In the genomic region with DNA sequence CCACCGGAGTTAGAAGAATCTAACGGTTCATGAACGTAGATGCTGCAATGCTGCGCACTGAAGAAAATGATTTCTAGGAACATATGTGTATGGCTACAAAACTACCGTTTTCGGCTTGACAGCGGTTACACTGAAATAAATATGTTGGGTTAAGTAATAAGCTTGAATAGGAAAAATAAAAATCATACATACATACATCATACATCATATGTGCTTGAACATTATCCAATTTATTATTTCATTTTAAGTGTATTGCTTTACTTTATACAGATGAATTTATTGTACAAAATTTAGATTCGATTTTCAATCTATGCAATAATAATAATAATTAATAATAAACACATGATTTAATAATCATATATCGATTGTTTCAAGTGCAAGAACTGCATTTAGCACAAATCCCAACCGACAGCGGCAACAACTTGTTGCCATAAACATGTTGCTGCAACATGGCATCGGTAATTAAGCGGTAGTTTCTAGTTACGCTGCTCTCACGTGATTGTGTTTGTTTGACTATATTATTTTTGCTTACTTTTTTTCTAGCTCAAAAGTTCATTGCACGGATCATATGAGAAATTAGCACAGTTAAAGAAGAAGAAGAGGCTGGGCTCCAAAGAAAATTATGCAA, we compare ENCODE assay signal across 4 fruit fly cellular contexts.
TF ChIP-seq lines count a peak whose summit lies in the region.

No protein-coding gene starts in this region.

- no peak for TF ChIP-seq CTCF in whole organism, embryonic (GFP tag; optimal IDR thresholded peaks at IDR 0.05; lab: Kevin White, UChicago)

TF ChIP-seq in whole organism, embryonic, 481 proteins besides CTCF, POLR2A, EP300 and RAD21 (continues in another document):
- no peak for TF ChIP-seq CG15696 (tag; optimal IDR thresholded peaks at IDR 0.05; lab: Kevin White, UChicago)
- TF ChIP-seq zf30C (GFP tag; optimal IDR thresholded peaks at IDR 0.05; lab: Kevin White, UChicago), result no peak
- peak; percentile 39 for TF ChIP-seq D19A (tag; optimal IDR thresholded peaks at IDR 0.05; lab: Kevin White, UChicago)
- no peak for TF ChIP-seq CG10565 (GFP tag; optimal IDR thresholded peaks at IDR 0.05; lab: Kevin White, UChicago)
- TF ChIP-seq Deaf1 (tag; optimal IDR thresholded peaks at IDR 0.05; lab: Kevin White, UChicago), result no peak
- TF ChIP-seq luna (GFP tag; optimal IDR thresholded peaks at IDR 0.05; lab: Kevin White, UChicago), result no peak
- TF ChIP-seq ind (GFP tag; optimal IDR thresholded peaks at IDR 0.05; lab: Kevin White, UChicago), result no peak
- no peak for TF ChIP-seq CG17568 (GFP tag; optimal IDR thresholded peaks at IDR 0.05; lab: Kevin White, UChicago)
- no peak for TF ChIP-seq lmd (GFP tag; IDR thresholded peaks at IDR 0.05; lab: Robert Waterston, UW)
- TF ChIP-seq bsh (GFP tag; optimal IDR thresholded peaks at IDR 0.05; lab: Kevin White, UChicago), result peak; percentile 39 to 78
- TF ChIP-seq CG17612 (GFP tag; IDR thresholded peaks at IDR 0.05; lab: Robert Waterston, UW), result no peak
- TF ChIP-seq CG6272 (GFP tag; IDR thresholded peaks at IDR 0.05; lab: Robert Waterston, UW), result no peak
- TF ChIP-seq CG7963 (GFP tag; IDR thresholded peaks at IDR 0.05; lab: Robert Waterston, UW; ENCODE audit: partially characterized antibody), result no peak
- TF ChIP-seq Fer1 (GFP tag; optimal IDR thresholded peaks at IDR 0.05; lab: Kevin White, UChicago), result no peak
- no peak for TF ChIP-seq zfh1 (GFP tag; IDR thresholded peaks at IDR 0.05; lab: Robert Waterston, UW)
- no peak for TF ChIP-seq CG8290 (GFP tag; optimal IDR thresholded peaks at IDR 0.05; lab: Kevin White, UChicago)
- no peak for TF ChIP-seq CG8290 (tag; optimal IDR thresholded peaks at IDR 0.05; lab: Kevin White, UChicago)
- no peak for TF ChIP-seq Vsx1 (GFP tag; optimal IDR thresholded peaks at IDR 0.05; lab: Kevin White, UChicago)
- no peak for TF ChIP-seq CG12104 (GFP tag; optimal IDR thresholded peaks at IDR 0.05; lab: Kevin White, UChicago)
- TF ChIP-seq CG14667 (GFP tag; IDR thresholded peaks at IDR 0.05; lab: Robert Waterston, UW), result no peak
- TF ChIP-seq BEAF-32 (GFP tag; optimal IDR thresholded peaks at IDR 0.05; lab: Kevin White, UChicago), result no peak
- TF ChIP-seq CG12219 (GFP tag; optimal IDR thresholded peaks at IDR 0.05; lab: Kevin White, UChicago), result no peak

TF ChIP-seq in whole organism, prepupa, 60 proteins besides CTCF, POLR2A, EP300 and RAD21 (continues in another document):
- TF ChIP-seq Sox102F (GFP tag; optimal IDR thresholded peaks at IDR 0.05; lab: Kevin White, UChicago), result no peak
- TF ChIP-seq CG34406 (GFP tag; optimal IDR thresholded peaks at IDR 0.05; lab: Kevin White, UChicago), result peak; percentile 27
- peak; percentile 69 for TF ChIP-seq CG4318 (GFP tag; optimal IDR thresholded peaks at IDR 0.05; lab: Kevin White, UChicago)
- peak; percentile 55 for TF ChIP-seq svp (GFP tag; lab: Kevin White, UChicago)
- peak; percentile 24 for TF ChIP-seq Sox14 (GFP tag; optimal IDR thresholded peaks at IDR 0.05; lab: Kevin White, UChicago)
- peak; percentile 4 for TF ChIP-seq CG10669 (GFP tag; optimal IDR thresholded peaks at IDR 0.05; lab: Kevin White, UChicago)
- no peak for TF ChIP-seq ss (GFP tag; optimal IDR thresholded peaks at IDR 0.05; lab: Kevin White, UChicago)
- no peak for TF ChIP-seq fd85E (GFP tag; optimal IDR thresholded peaks at IDR 0.05; lab: Kevin White, UChicago)
- peak; percentile 73 for TF ChIP-seq CG15336 (GFP tag; IDR thresholded peaks at IDR 0.05; lab: Robert Waterston, UW)
- peak; percentile 62 for TF ChIP-seq acj6 (GFP tag; optimal IDR thresholded peaks at IDR 0.05; lab: Kevin White, UChicago)
- peak; percentile 47 for TF ChIP-seq topi (GFP tag; optimal IDR thresholded peaks at IDR 0.05; lab: Kevin White, UChicago)
- TF ChIP-seq Sox15 (GFP tag; optimal IDR thresholded peaks at IDR 0.05; lab: Kevin White, UChicago), result no peak
- TF ChIP-seq CG6163 (GFP tag; IDR thresholded peaks at IDR 0.05; lab: Robert Waterston, UW), result 0 out of 3 replicates have a peak, but pooled peaks have one; percentile 10
- TF ChIP-seq OdsH (GFP tag; optimal IDR thresholded peaks at IDR 0.05; lab: Kevin White, UChicago), result peak; percentile 70
- peak; percentile 71 for TF ChIP-seq CG6276 (GFP tag; optimal IDR thresholded peaks at IDR 0.05; lab: Kevin White, UChicago)
- peak; percentile 69 for TF ChIP-seq Gug (GFP tag; IDR thresholded peaks at IDR 0.05; lab: Robert Waterston, UW)
- no peak for TF ChIP-seq Ets21C (GFP tag; optimal IDR thresholded peaks at IDR 0.05; lab: Kevin White, UChicago)
- peak; percentile 32 for TF ChIP-seq cyc (GFP tag; optimal IDR thresholded peaks at IDR 0.05; lab: Kevin White, UChicago)
- peak; percentile 28 for TF ChIP-seq Hr39 (GFP tag; optimal IDR thresholded peaks at IDR 0.05; lab: Kevin White, UChicago)
- peak; percentile 58 for TF ChIP-seq esn (GFP tag; optimal IDR thresholded peaks at IDR 0.05; lab: Kevin White, UChicago)
- TF ChIP-seq CG6854 (GFP tag; optimal IDR thresholded peaks at IDR 0.05; lab: Kevin White, UChicago), result no peak
- no peak for TF ChIP-seq fd59A (GFP tag; optimal IDR thresholded peaks at IDR 0.05; lab: Kevin White, UChicago)

TF ChIP-seq in whole organism, pupa, 21 proteins besides CTCF, POLR2A, EP300 and RAD21:
- TF ChIP-seq rn (GFP tag; IDR thresholded peaks at IDR 0.05; lab: Robert Waterston, UW), result 0 out of 2 replicates have a peak, but pooled peaks have one; percentile 43
- TF ChIP-seq CG15710 (tag; optimal IDR thresholded peaks at IDR 0.05; lab: Kevin White, UChicago), result peak; percentile 20
- TF ChIP-seq CG4496 (GFP tag; IDR thresholded peaks at IDR 0.05; lab: Robert Waterston, UW), result 0 out of 3 replicates have a peak, but pooled peaks have one; percentile 59
- TF ChIP-seq CG13204 (GFP tag; optimal IDR thresholded peaks at IDR 0.05; lab: Kevin White, UChicago), result no peak
- TF ChIP-seq CG8301 (tag; optimal IDR thresholded peaks at IDR 0.05; lab: Kevin White, UChicago), result peak; percentile 92
- TF ChIP-seq Pif1B (GFP tag; optimal IDR thresholded peaks at IDR 0.05; lab: Kevin White, UChicago), result peak; percentile 11
- TF ChIP-seq CG12605 (GFP tag; IDR thresholded peaks at IDR 0.05; lab: Robert Waterston, UW), result peak; percentile 28; the same call in 1 of the 2 replicates
- peak; percentile 48 for TF ChIP-seq D1 (tag; optimal IDR thresholded peaks at IDR 0.05; lab: Kevin White, UChicago)
- peak; percentile 34 for TF ChIP-seq Pif1A (GFP tag; optimal IDR thresholded peaks at IDR 0.05; lab: Kevin White, UChicago)
- TF ChIP-seq Snoo (tag; optimal IDR thresholded peaks at IDR 0.05; lab: Kevin White, UChicago), result peak; percentile 12
- peak; percentile 14 for TF ChIP-seq CG34367 (tag; optimal IDR thresholded peaks at IDR 0.05; lab: Kevin White, UChicago)
- TF ChIP-seq fd96Ca (GFP tag; IDR thresholded peaks at IDR 0.05; lab: Robert Waterston, UW), result no peak
- TF ChIP-seq CG9948 (tag; optimal IDR thresholded peaks at IDR 0.05; lab: Kevin White, UChicago), result peak; percentile 71
- TF ChIP-seq CG32121 (GFP tag; IDR thresholded peaks at IDR 0.05; lab: Robert Waterston, UW), result no peak
- no peak for TF ChIP-seq CG10348 (GFP tag; IDR thresholded peaks at IDR 0.05; lab: Robert Waterston, UW)
- TF ChIP-seq CG14655 (GFP tag; optimal IDR thresholded peaks at IDR 0.05; lab: Kevin White, UChicago), result peak; percentile 93
- TF ChIP-seq gl (tag; optimal IDR thresholded peaks at IDR 0.05; lab: Kevin White, UChicago), result no peak
- TF ChIP-seq CG17806 (tag; optimal IDR thresholded peaks at IDR 0.05; lab: Kevin White, UChicago), result peak; percentile 45
- TF ChIP-seq EcR (GFP tag; optimal IDR thresholded peaks at IDR 0.05; lab: Kevin White, UChicago), result no peak
- peak; percentile 58 for TF ChIP-seq CG8159 (tag; optimal IDR thresholded peaks at IDR 0.05; lab: Kevin White, UChicago)
- TF ChIP-seq Ets98B (GFP tag; IDR thresholded peaks at IDR 0.05; lab: Robert Waterston, UW), result peak; percentile 16; the same call in 1 of the 2 replicates

TF ChIP-seq in whole organism, wandering third instar larva, 38 proteins besides CTCF, POLR2A, EP300 and RAD21:
- TF ChIP-seq h (GFP tag; optimal IDR thresholded peaks at IDR 0.05; lab: Kevin White, UChicago) (no peak), foxo (GFP tag; optimal IDR thresholded peaks at IDR 0.05; lab: Kevin White, UChicago) (peak in 1 of 2 experiments; percentile 44), brk (GFP tag; optimal IDR thresholded peaks at IDR 0.05; lab: Kevin White, UChicago) (no peak), HLH106 (tag; optimal IDR thresholded peaks at IDR 0.05; lab: Kevin White, UChicago) (peak; percentile 49), Sp1 (GFP tag; optimal IDR thresholded peaks at IDR 0.05; lab: Kevin White, UChicago) (peak; percentile 51), Myc (optimal IDR thresholded peaks at IDR 0.05; lab: Kevin White, UChicago) (no peak)
